Fruit fly (Drosophila melanogaster) whole organism, adult: ENCODE measurements around the gene CG15922.

Source experiments
- CG12768 ChIP-seq: fragments of 200-800 bp; sonication (Bioruptor generic); optimal IDR thresholded peaks from 2 replicates; lab custom pipeline; 2017; ENCODE audit warnings: missing biosample characterization, missing genetic modification characterization, mild to moderate bottlenecking, moderate library complexity, missing genetic modification reagents
- CG5204 ChIP-seq: fragments of 200-800 bp; sonication (Bioruptor generic); optimal IDR thresholded peaks from 2 replicates; lab custom pipeline; 2016; ENCODE audit warnings: missing biosample characterization, missing genetic modification characterization
- CG7045 ChIP-seq: fragments of 200-800 bp; sonication (Bioruptor generic); optimal IDR thresholded peaks from 2 replicates; lab custom pipeline; 2017; ENCODE audit warnings: missing biosample characterization, mild to moderate bottlenecking, missing genetic modification characterization
- Clk ChIP-seq: fragments of 200-800 bp; sonication (Bioruptor generic); optimal IDR thresholded peaks from 2 replicates; lab custom pipeline; 2017; ENCODE audit warnings: missing biosample characterization, missing genetic modification characterization
- Hr96 ChIP-seq: fragments of 200-800 bp; sonication (Bioruptor generic); optimal IDR thresholded peaks from 2 replicates; lab custom pipeline; 2016; ENCODE audit warnings: missing biosample characterization, missing genetic modification characterization
- Mnt ChIP-seq: fragments of 200-800 bp; sonication (Bioruptor generic); optimal IDR thresholded peaks from 2 replicates; lab custom pipeline; 2016; ENCODE audit warnings: missing biosample characterization, mild to moderate bottlenecking, missing genetic modification characterization
- kay ChIP-seq: fragments of 200-800 bp; sonication (Bioruptor generic); peaks from one replicate; lab custom pipeline; 2016; ENCODE audit warnings: missing biosample characterization, missing genetic modification characterization, borderline replicate concordance

- TF ChIP-seq CG5204 (no peak), CG12768 (GFP tag; lab: Kevin White, UChicago) (peak; percentile 71), Hr96 (no peak), CG7045 (GFP tag; lab: Kevin White, UChicago) (no peak), Clk (GFP tag; lab: Kevin White, UChicago) (no peak), Mnt (GFP tag; lab: Kevin White, UChicago) (peak; percentile 55), kay (GFP tag; lab: Kevin White, UChicago) (no peak)
Observed at dm6 chr3R:20546662-20547620, 13.1 kb downstream of the CG15922 start.
